Worm (Caenorhabditis elegans): ENCODE data around the gene clec-190.
A peak's percentile ranks its signal among the peaks of the same experiment; 100 is the strongest.

Gene clec-190

DNA sequence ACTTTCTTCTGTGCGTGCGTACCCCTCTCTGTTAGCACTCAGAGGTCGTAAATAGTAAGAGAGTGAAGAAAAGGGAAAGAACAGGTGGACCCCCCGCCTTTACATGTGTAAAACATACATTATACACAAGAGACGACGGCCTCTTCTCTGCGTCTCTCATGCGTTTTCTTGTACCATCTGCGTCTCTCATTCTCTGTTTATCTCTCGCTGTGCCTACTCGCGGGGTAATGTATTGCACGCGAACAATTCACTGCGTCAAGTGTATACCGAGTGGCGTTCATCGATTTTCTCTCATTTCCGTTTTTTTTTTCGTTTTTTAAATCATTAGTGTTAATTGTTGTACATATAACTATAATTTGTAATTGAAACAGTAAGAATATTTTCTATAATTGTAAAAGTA is 18.7 kb downstream of the clec-190 start (continued):
- no peak for TF ChIP-seq aly-2 (tag; optimal IDR thresholded peaks at IDR 0.05)
- TF ChIP-seq ama-1 (optimal IDR thresholded peaks at IDR 0.05): no peak
- no peak for TF ChIP-seq lin-14 (GFP tag; optimal IDR thresholded peaks at IDR 0.05)
- TF ChIP-seq dsc-1 (tag; optimal IDR thresholded peaks at IDR 0.05): no peak
- no peak for TF ChIP-seq mef-2 (tag; optimal IDR thresholded peaks at IDR 0.05)
- no peak for TF ChIP-seq unc-98 (GFP tag; IDR thresholded peaks at IDR 0.05)
- TF ChIP-seq nhr-71 (tag; optimal IDR thresholded peaks at IDR 0.05): no peak
- TF ChIP-seq ceh-82 (tag; optimal IDR thresholded peaks at IDR 0.05): no peak
- no peak for TF ChIP-seq nhr-77 (tag; optimal IDR thresholded peaks at IDR 0.05)
- TF ChIP-seq lin-13 (GFP tag; optimal IDR thresholded peaks at IDR 0.05): peak; percentile 25

DNA sequence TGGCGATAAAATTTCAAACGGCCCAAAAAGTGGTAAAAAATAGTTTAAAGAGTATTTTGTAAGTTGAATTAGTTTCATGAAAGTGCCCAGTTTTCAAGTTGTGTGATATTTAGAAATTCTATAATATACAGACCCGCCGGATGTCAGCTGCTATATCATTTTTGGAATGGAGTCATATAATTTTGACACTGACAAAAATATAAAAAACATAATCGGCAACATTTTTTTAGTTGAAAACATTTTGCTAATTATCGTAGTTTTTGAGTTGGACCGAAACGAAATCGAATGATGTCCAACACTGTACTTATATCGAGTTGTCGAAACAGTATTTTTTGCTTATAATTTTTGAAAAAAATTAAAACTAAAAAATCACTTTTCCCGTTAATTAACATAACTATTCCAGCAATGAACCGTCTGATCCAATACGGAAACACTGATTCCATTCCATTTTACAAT is 22.7 kb downstream of the clec-190 start, which contains the start of gene srt-44:
Gene srt-44 (plus strand): TSS at position 406 of the 456 bp plus-strand sequence.
- TF ChIP-seq efl-1 (optimal IDR thresholded peaks at IDR 0.05) (no peak), efl-1 (GFP tag; optimal IDR thresholded peaks at IDR 0.05 in 1 of 2) (peak in 1 of 2 experiments; percentile 55), unc-62 (GFP tag; optimal IDR thresholded peaks at IDR 0.05) (no peak)

DNA sequence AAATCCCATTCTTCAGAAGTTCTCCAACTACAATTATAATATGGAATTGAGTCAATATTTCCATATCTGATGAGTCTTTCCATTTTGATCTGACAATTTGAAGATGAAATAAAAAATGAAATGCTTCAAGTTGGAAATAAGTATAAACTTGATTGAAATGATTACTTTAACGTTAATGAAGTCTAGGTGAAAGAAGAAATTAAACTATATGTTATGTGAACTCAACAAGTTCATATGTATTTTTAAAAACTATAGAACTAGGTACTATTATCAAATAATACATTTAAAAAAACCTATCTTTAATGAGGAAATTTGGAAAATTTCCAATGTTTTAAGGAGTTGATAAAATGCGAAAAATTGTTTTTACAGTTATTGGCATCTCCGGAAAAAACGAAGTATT is 27.6 kb downstream of the clec-190 start, which contains the start of gene srt-49:
Gene srt-49 (minus strand): TSS at position 101 of the 400 bp plus-strand sequence.
- TF ChIP-seq xbp-1 (tag; optimal IDR thresholded peaks at IDR 0.05): no peak
